Fruit fly (Drosophila melanogaster) whole organism, prepupa: ENCODE measurements around the gene AOX1.
A peak's percentile ranks its signal among the peaks of the same experiment; 100 is the strongest.

Source experiments
- CG10631 ChIP-seq: fragments of 200-800 bp; sonication (Bioruptor generic); optimal IDR thresholded peaks from 2 replicates; lab custom pipeline; 2016; ENCODE audit warnings: missing biosample characterization, missing genetic modification characterization
- CG11294 ChIP-seq: fragments of 200-800 bp; sonication (Bioruptor generic); IDR thresholded peaks from 2 replicates; pipeline ENCODE4 v1.3.6; 2022; ENCODE audit warnings: missing biosample characterization, missing genetic modification characterization
- CG11762 ChIP-seq: fragments of 200-800 bp; sonication (Bioruptor generic); optimal IDR thresholded peaks from 3 replicates; lab custom pipeline; 2016; ENCODE audit warnings: missing biosample characterization, missing genetic modification characterization; ENCODE audit not compliant: insufficient read depth
- CG11902 ChIP-seq: fragments of 200-800 bp; sonication (Bioruptor generic); optimal IDR thresholded peaks from 3 replicates; lab custom pipeline; 2016; ENCODE audit warnings: missing biosample characterization, missing genetic modification characterization
- CG15336 ChIP-seq: fragments of 200-800 bp; sonication (Bioruptor generic); IDR thresholded peaks from 2 replicates; pipeline ENCODE4 v1.3.6; 2022; ENCODE audit warnings: missing biosample characterization, missing genetic modification characterization
- CG1621 ChIP-seq: fragments of 200-800 bp; sonication (Bioruptor generic); optimal IDR thresholded peaks from 3 replicates; lab custom pipeline; 2018; ENCODE audit warnings: missing biosample characterization, mild to moderate bottlenecking, missing genetic modification characterization
- CG3032 ChIP-seq: fragments of 200-800 bp; optimal IDR thresholded peaks from 2 replicates; lab custom pipeline; 2019; ENCODE audit warnings: missing biosample characterization, mild to moderate bottlenecking, missing genetic modification characterization, moderate library complexity
- CG31627 ChIP-seq: fragments of 200-800 bp; sonication (Bioruptor generic); optimal IDR thresholded peaks from 3 replicates; lab custom pipeline; 2016; ENCODE audit warnings: missing biosample characterization, missing genetic modification characterization
- CG32006 ChIP-seq: fragments of 200-800 bp; sonication (Bioruptor generic); optimal IDR thresholded peaks from 3 replicates; lab custom pipeline; 2017; ENCODE audit warnings: missing biosample characterization, mild to moderate bottlenecking, missing genetic modification characterization
- CG34406 ChIP-seq: fragments of 200-800 bp; sonication (Bioruptor generic); optimal IDR thresholded peaks from 3 replicates; lab custom pipeline; 2016; ENCODE audit warnings: missing biosample characterization, missing genetic modification characterization
- CG3919 ChIP-seq: fragments of 200-800 bp; sonication (Bioruptor generic); optimal IDR thresholded peaks from 3 replicates; lab custom pipeline; 2016; ENCODE audit warnings: missing biosample characterization, missing genetic modification characterization
- CG4318 ChIP-seq: fragments of 200-800 bp; sonication (Bioruptor generic); optimal IDR thresholded peaks from 3 replicates; lab custom pipeline; 2017; ENCODE audit warnings: missing biosample characterization, mild to moderate bottlenecking, missing genetic modification characterization
- CG6163 ChIP-seq: fragments of 200-800 bp; sonication (Bioruptor generic); IDR thresholded peaks from 3 replicates; pipeline ENCODE4 v1.3.6; 2022; ENCODE audit warnings: missing biosample characterization, missing genetic modification characterization
- CG6276 ChIP-seq: fragments of 200-800 bp; sonication (Bioruptor generic); optimal IDR thresholded peaks from 2 replicates; lab custom pipeline; 2017; ENCODE audit warnings: missing biosample characterization, mild to moderate bottlenecking, missing genetic modification characterization
- CG6792 ChIP-seq: fragments of 200-800 bp; sonication (Bioruptor generic); optimal IDR thresholded peaks from 3 replicates; lab custom pipeline; 2016; ENCODE audit warnings: missing biosample characterization, missing genetic modification characterization
- CG6808 ChIP-seq: fragments of 200-800 bp; sonication (Bioruptor generic); optimal IDR thresholded peaks from 3 replicates; lab custom pipeline; 2017; ENCODE audit warnings: missing biosample characterization, missing genetic modification characterization, mild to moderate bottlenecking, moderate library complexity, missing genetic modification reagents
- CG6854 ChIP-seq: fragments of 200-800 bp; sonication (Bioruptor generic); optimal IDR thresholded peaks from 2 replicates; lab custom pipeline; 2017; ENCODE audit warnings: missing biosample characterization, mild to moderate bottlenecking, missing genetic modification characterization
- CG7368 ChIP-seq: fragments of 200-800 bp; sonication (Bioruptor generic); optimal IDR thresholded peaks from 3 replicates; lab custom pipeline; 2016; ENCODE audit warnings: missing biosample characterization, missing genetic modification characterization
- CG8119 ChIP-seq: fragments of 200-800 bp; sonication (Bioruptor generic); IDR thresholded peaks from 3 replicates; pipeline ENCODE4 v1.3.6; 2022; ENCODE audit warnings: missing biosample characterization, missing genetic modification characterization
- CG8319 ChIP-seq: fragments of 200-800 bp; sonication (Bioruptor generic); optimal IDR thresholded peaks from 3 replicates; lab custom pipeline; 2016; ENCODE audit warnings: missing biosample characterization, missing genetic modification characterization
- CG8632 ChIP-seq: fragments of 200-800 bp; sonication (Bioruptor generic); optimal IDR thresholded peaks from 3 replicates; lab custom pipeline; 2016; ENCODE audit warnings: missing biosample characterization, missing genetic modification characterization
- CG9139 ChIP-seq: fragments of 200-800 bp; sonication (Bioruptor generic); optimal IDR thresholded peaks from 3 replicates; lab custom pipeline; 2017; ENCODE audit warnings: missing biosample characterization, mild to moderate bottlenecking, missing genetic modification characterization
- Eip75B ChIP-seq: fragments of 200-800 bp; sonication (Bioruptor generic); optimal IDR thresholded peaks from 3 replicates; lab custom pipeline; 2016; ENCODE audit warnings: missing biosample characterization, missing genetic modification characterization
- Eip78C ChIP-seq: fragments of 200-800 bp; sonication (Bioruptor generic); peaks from one replicate; lab custom pipeline; 2016; ENCODE audit warnings: missing biosample characterization, missing genetic modification characterization
- Ets21C ChIP-seq: fragments of 200-800 bp; sonication (Bioruptor generic); optimal IDR thresholded peaks from 3 replicates; lab custom pipeline; 2016; ENCODE audit warnings: missing biosample characterization, missing genetic modification characterization
- Ets96B ChIP-seq: fragments of 200-800 bp; optimal IDR thresholded peaks from 2 replicates; lab custom pipeline; 2019; ENCODE audit warnings: missing biosample characterization, mild to moderate bottlenecking, missing genetic modification characterization, moderate library complexity
- Gug ChIP-seq: fragments of 200-800 bp; sonication (Bioruptor generic); IDR thresholded peaks from 2 replicates; pipeline ENCODE4 v1.3.6; 2022; ENCODE audit warnings: missing biosample characterization, missing genetic modification characterization
- Hr4 ChIP-seq: fragments of 200-800 bp; sonication (Bioruptor generic); optimal IDR thresholded peaks from 3 replicates; lab custom pipeline; 2016; ENCODE audit warnings: missing biosample characterization, missing genetic modification characterization
- Lpt ChIP-seq: fragments of 200-800 bp; sonication (Bioruptor generic); optimal IDR thresholded peaks from 3 replicates; lab custom pipeline; 2016; ENCODE audit warnings: missing biosample characterization, missing genetic modification characterization
- Met ChIP-seq: fragments of 200-800 bp; sonication (Bioruptor generic); optimal IDR thresholded peaks from 3 replicates; lab custom pipeline; 2016; ENCODE audit warnings: missing biosample characterization, missing genetic modification characterization
- OdsH ChIP-seq: fragments of 200-800 bp; sonication (Bioruptor generic); optimal IDR thresholded peaks from 3 replicates; lab custom pipeline; 2016; ENCODE audit warnings: missing biosample characterization, missing genetic modification characterization
- Smox ChIP-seq: fragments of 200-800 bp; sonication (Bioruptor generic); optimal IDR thresholded peaks from 3 replicates; lab custom pipeline; 2016; ENCODE audit warnings: missing biosample characterization, missing genetic modification characterization
- Sox102F ChIP-seq: fragments of 200-800 bp; sonication (Bioruptor generic); optimal IDR thresholded peaks from 2 replicates; lab custom pipeline; 2016; ENCODE audit warnings: missing biosample characterization, mild to moderate bottlenecking, missing genetic modification characterization
- Sox14 ChIP-seq: fragments of 200-800 bp; sonication (Bioruptor generic); optimal IDR thresholded peaks from 3 replicates; lab custom pipeline; 2016; ENCODE audit warnings: missing biosample characterization, missing genetic modification characterization
- Sox15 ChIP-seq: fragments of 200-800 bp; sonication (Bioruptor generic); optimal IDR thresholded peaks from 3 replicates; lab custom pipeline; 2016; ENCODE audit warnings: missing biosample characterization, missing genetic modification characterization
- achi ChIP-seq: fragments of 200-800 bp; sonication (Bioruptor generic); optimal IDR thresholded peaks from 3 replicates; lab custom pipeline; 2016; ENCODE audit warnings: missing biosample characterization, missing genetic modification characterization
- acj6 ChIP-seq: fragments of 200-800 bp; sonication (Bioruptor generic); optimal IDR thresholded peaks from 3 replicates; lab custom pipeline; 2016; ENCODE audit warnings: missing biosample characterization, missing genetic modification characterization
- cyc ChIP-seq: fragments of 200-800 bp; sonication (Bioruptor generic); optimal IDR thresholded peaks from 3 replicates; lab custom pipeline; 2016; ENCODE audit warnings: missing biosample characterization, missing genetic modification characterization
- dsx ChIP-seq: fragments of 200-800 bp; optimal IDR thresholded peaks from 3 replicates; lab custom pipeline; 2019; ENCODE audit warnings: missing biosample characterization, mild to moderate bottlenecking, missing genetic modification characterization, moderate library complexity; ENCODE audit not compliant: poor library complexity, severe bottlenecking
- esn ChIP-seq: fragments of 200-800 bp; sonication (Bioruptor generic); optimal IDR thresholded peaks from 2 replicates; lab custom pipeline; 2016; ENCODE audit warnings: missing biosample characterization, mild to moderate bottlenecking, missing genetic modification characterization, moderate library complexity
- fd59A ChIP-seq: fragments of 200-800 bp; sonication (Bioruptor generic); optimal IDR thresholded peaks from 2 replicates; lab custom pipeline; 2017; ENCODE audit warnings: missing biosample characterization, mild to moderate bottlenecking, missing genetic modification characterization, missing genetic modification reagents
- fd85E ChIP-seq: fragments of 200-800 bp; sonication (Bioruptor generic); optimal IDR thresholded peaks from 3 replicates; lab custom pipeline; 2016; ENCODE audit warnings: missing biosample characterization, missing genetic modification characterization
- fkh ChIP-seq: fragments of 200-800 bp; sonication (Bioruptor generic); optimal IDR thresholded peaks from 3 replicates; lab custom pipeline; 2017; ENCODE audit warnings: missing biosample characterization, mild to moderate bottlenecking, missing genetic modification characterization, moderate library complexity
- lz ChIP-seq: fragments of 200-800 bp; sonication (Bioruptor generic); optimal IDR thresholded peaks from 3 replicates; lab custom pipeline; 2016; ENCODE audit warnings: missing biosample characterization, missing genetic modification characterization
- net ChIP-seq: fragments of 200-800 bp; sonication (Bioruptor generic); optimal IDR thresholded peaks from 3 replicates; lab custom pipeline; 2016; ENCODE audit warnings: missing biosample characterization, missing genetic modification characterization
- pdm3 ChIP-seq: fragments of 200-800 bp; sonication (Bioruptor generic); optimal IDR thresholded peaks from 3 replicates; lab custom pipeline; 2016; ENCODE audit warnings: missing biosample characterization, missing genetic modification characterization
- salr ChIP-seq, 2 experiments: fragments of 200-800 bp; sonication (Bioruptor generic); optimal IDR thresholded peaks; 3 replicates each; lab custom pipeline; 2016 to 2018; ENCODE audit warnings: missing biosample characterization in 2 of 2, missing genetic modification characterization in 2 of 2, mild to moderate bottlenecking in 1 of 2
- spab ChIP-seq: fragments of 200-800 bp; sonication (Bioruptor generic); optimal IDR thresholded peaks from 2 replicates; lab custom pipeline; 2017; ENCODE audit warnings: missing biosample characterization, mild to moderate bottlenecking, missing genetic modification characterization, missing genetic modification reagents
- ss ChIP-seq, 2 experiments: fragments of 200-800 bp; sonication (Bioruptor generic); optimal IDR thresholded peaks; 2 replicates in 1 of 2; 3 replicates in 1 of 2; lab custom pipeline; 2017 to 2018; ENCODE audit warnings: mild to moderate bottlenecking in 2 of 2, missing biosample characterization in 2 of 2, missing genetic modification characterization in 2 of 2, moderate library complexity in 1 of 2
- svp ChIP-seq: fragments of 200-800 bp; sonication (Bioruptor generic); peaks from one replicate; lab custom pipeline; 2016; ENCODE audit warnings: missing biosample characterization, missing genetic modification characterization
- topi ChIP-seq: fragments of 200-800 bp; sonication (Bioruptor generic); optimal IDR thresholded peaks from 3 replicates; lab custom pipeline; 2016; ENCODE audit warnings: missing biosample characterization, missing genetic modification characterization
- vri ChIP-seq: fragments of 200-800 bp; sonication (Bioruptor generic); optimal IDR thresholded peaks from 3 replicates; lab custom pipeline; 2016; ENCODE audit warnings: missing biosample characterization, mild to moderate bottlenecking, missing genetic modification characterization

AOX1 gene

DNA sequence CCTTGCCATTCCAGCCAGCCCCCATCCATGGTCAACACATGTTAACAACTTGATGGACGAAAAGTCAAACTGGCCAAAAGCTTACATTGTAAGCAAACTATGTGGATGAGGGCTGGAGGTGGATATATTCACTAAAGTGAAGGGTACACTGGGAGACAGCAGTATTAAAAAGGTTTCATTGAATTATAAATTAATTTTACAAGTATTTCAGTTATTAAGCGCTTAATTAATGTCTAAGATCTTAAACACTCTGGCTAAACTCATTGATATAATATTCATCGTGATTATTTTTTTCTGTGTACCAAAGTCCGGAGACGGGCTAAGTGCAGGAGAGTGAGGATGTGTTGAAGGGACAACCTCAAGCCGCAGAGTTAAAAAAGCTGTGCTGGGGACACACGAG is 31.5 kb upstream of the AOX1 start:
- TF ChIP-seq ss (GFP tag; optimal IDR thresholded peaks at IDR 0.05; lab: Kevin White, UChicago): peak; percentile 46 to 79
- peak; percentile 49 for TF ChIP-seq Ets21C
- peak; percentile 87 for TF ChIP-seq svp (GFP tag; lab: Kevin White, UChicago)
- peak; percentile 69 for TF ChIP-seq spab
- TF ChIP-seq Hr4: peak; percentile 64
- TF ChIP-seq CG11762 (GFP tag; lab: Kevin White, UChicago): peak; percentile 53
- TF ChIP-seq acj6 (GFP tag; lab: Kevin White, UChicago): peak; percentile 76
- peak; percentile 34 for TF ChIP-seq Sox15
- TF ChIP-seq lz (GFP tag; lab: Kevin White, UChicago): peak; percentile 53
- TF ChIP-seq CG3919: peak; percentile 78
- TF ChIP-seq CG6854 (GFP tag; lab: Kevin White, UChicago): no peak
- peak; percentile 2 for TF ChIP-seq Lpt
- peak; percentile 70 for TF ChIP-seq cyc (GFP tag; lab: Kevin White, UChicago)
- TF ChIP-seq Eip78C (GFP tag; lab: Kevin White, UChicago): peak; percentile 95
- peak; percentile 76 for TF ChIP-seq topi (GFP tag; lab: Kevin White, UChicago)
- TF ChIP-seq Gug: peak; percentile 60
- peak; percentile 83 for TF ChIP-seq Ets96B (tag; lab: Kevin White, UChicago)
- TF ChIP-seq CG6792: peak; percentile 68
- peak; percentile 61 for TF ChIP-seq CG11902
- peak; percentile 74 for TF ChIP-seq esn (GFP tag; lab: Kevin White, UChicago)
- peak; percentile 75 for TF ChIP-seq CG34406 (GFP tag; lab: Kevin White, UChicago)
- peak; percentile 66 for TF ChIP-seq CG8632 (GFP tag; lab: Kevin White, UChicago)
- peak; percentile 50 for TF ChIP-seq net
- no peak for TF ChIP-seq fd85E (GFP tag; lab: Kevin White, UChicago)
- TF ChIP-seq fd59A: peak; percentile 78
- TF ChIP-seq CG31627 (GFP tag; lab: Kevin White, UChicago): peak; percentile 66
- no peak for TF ChIP-seq CG4318 (GFP tag; lab: Kevin White, UChicago)
- TF ChIP-seq CG7368 (GFP tag; lab: Kevin White, UChicago): peak; percentile 54
- TF ChIP-seq CG6276 (GFP tag; lab: Kevin White, UChicago): no peak
- peak; percentile 54 for TF ChIP-seq Sox102F
- peak; percentile 74 for TF ChIP-seq Sox14
- TF ChIP-seq CG8319 (GFP tag; lab: Kevin White, UChicago): peak; percentile 51
- peak; percentile 48 for TF ChIP-seq CG32006 (GFP tag; lab: Kevin White, UChicago)
- TF ChIP-seq CG8119 (GFP tag; lab: Robert Waterston, UW): peak; percentile 68
- TF ChIP-seq CG15336 (GFP tag; lab: Robert Waterston, UW): peak; percentile 55; the same call in 1 of the 2 replicates
- peak; percentile 61 for TF ChIP-seq CG9139 (GFP tag; lab: Kevin White, UChicago)
- peak; percentile 63 for TF ChIP-seq Smox (GFP tag; lab: Kevin White, UChicago)
- TF ChIP-seq vri (GFP tag; lab: Kevin White, UChicago): peak; percentile 54
- peak; percentile 83 for TF ChIP-seq CG6163 (GFP tag; lab: Robert Waterston, UW)
- TF ChIP-seq CG10631: peak; percentile 67
- peak; percentile 84 for TF ChIP-seq pdm3 (GFP tag; lab: Kevin White, UChicago)
- peak; percentile 63 for TF ChIP-seq Eip75B
- TF ChIP-seq Met (GFP tag; lab: Kevin White, UChicago): peak; percentile 76
- TF ChIP-seq CG1621 (tag; lab: Kevin White, UChicago): peak; percentile 64
- peak; percentile 77 for TF ChIP-seq OdsH
- peak; percentile 74 for TF ChIP-seq achi (GFP tag; lab: Kevin White, UChicago)
- TF ChIP-seq CG3032 (tag; lab: Kevin White, UChicago): peak; percentile 79
- no peak for TF ChIP-seq fkh
- TF ChIP-seq salr (GFP tag; optimal IDR thresholded peaks at IDR 0.05; lab: Kevin White, UChicago): peak; percentile 31 to 62
- TF ChIP-seq CG11294 (GFP tag; lab: Robert Waterston, UW): no peak
- peak; percentile 73 for TF ChIP-seq CG6808 (GFP tag; lab: Kevin White, UChicago)
- peak; percentile 98 for TF ChIP-seq dsx
